Worm (Caenorhabditis elegans): Measurements from ENCODE around the gene Y73F8A.1159.
A peak's percentile ranks its signal among the peaks of the same experiment; 100 is the strongest.

Gene Y73F8A.1159

ce11 chrIV:15361884-15362283 lies 28.9 kb downstream of the Y73F8A.1159 start:
- TF ChIP-seq nhr-19 (GFP tag; conservative IDR thresholded peaks at IDR 0.05), result no peak
- TF ChIP-seq ztf-11 (tag; optimal IDR thresholded peaks at IDR 0.05), result no peak
- TF ChIP-seq unc-86 (tag; optimal IDR thresholded peaks at IDR 0.05), result peak; percentile 13
- TF ChIP-seq nhr-85 (tag), result peak; percentile 44

ce11 chrIV:15361244-15361643 lies 29.6 kb downstream of the Y73F8A.1159 start, which contains the start of gene cpna-4:
Gene cpna-4, plus strand, starts transcription at chrIV:15361544.
- TF ChIP-seq efl-1 (optimal IDR thresholded peaks at IDR 0.05) (no peak), efl-1 (GFP tag; optimal IDR thresholded peaks at IDR 0.05 in 1 of 2) (peak in 1 of 2 experiments; percentile 24), pax-3 (tag; optimal IDR thresholded peaks at IDR 0.05) (no peak)
